Fruit fly (Drosophila melanogaster): ENCODE measurements around the gene CG13102.
A peak's percentile ranks its signal among the peaks of the same experiment; 100 is the strongest.

CG13102 gene

DNA sequence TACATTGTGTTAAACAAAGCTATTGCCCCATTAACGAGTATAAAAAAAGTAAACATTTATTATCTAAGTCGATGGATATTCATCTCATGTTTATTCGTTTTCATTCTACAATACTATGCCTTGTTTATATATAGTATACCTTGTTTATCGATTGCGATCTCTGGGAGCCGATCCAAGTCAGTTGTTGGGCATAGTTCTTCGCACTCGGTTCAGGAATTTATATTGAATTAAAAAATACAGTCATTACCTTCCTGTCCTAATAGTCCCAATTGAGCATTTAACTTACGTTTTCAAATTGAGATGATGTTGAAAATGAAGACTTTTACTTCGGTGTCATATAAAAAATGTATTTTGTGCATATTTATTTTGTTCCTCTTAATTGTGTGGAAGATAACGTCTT, 47.3 kb upstream of the CG13102 start, which contains the start of gene CG32984:
Gene CG32984, plus strand, starts transcription at position 301 of the 400 bp plus-strand sequence.
- no peak for TF ChIP-seq cad (GFP tag; optimal IDR thresholded peaks at IDR 0.05)
- TF ChIP-seq lab (GFP tag; optimal IDR thresholded peaks at IDR 0.05) = no peak
- no peak for TF ChIP-seq CG3838 (GFP tag; optimal IDR thresholded peaks at IDR 0.05)
- TF ChIP-seq slou (GFP tag; optimal IDR thresholded peaks at IDR 0.05) = no peak
- no peak for TF ChIP-seq dm (GFP tag; optimal IDR thresholded peaks at IDR 0.05)
- no peak for TF ChIP-seq salm (tag; optimal IDR thresholded peaks at IDR 0.05)

DNA sequence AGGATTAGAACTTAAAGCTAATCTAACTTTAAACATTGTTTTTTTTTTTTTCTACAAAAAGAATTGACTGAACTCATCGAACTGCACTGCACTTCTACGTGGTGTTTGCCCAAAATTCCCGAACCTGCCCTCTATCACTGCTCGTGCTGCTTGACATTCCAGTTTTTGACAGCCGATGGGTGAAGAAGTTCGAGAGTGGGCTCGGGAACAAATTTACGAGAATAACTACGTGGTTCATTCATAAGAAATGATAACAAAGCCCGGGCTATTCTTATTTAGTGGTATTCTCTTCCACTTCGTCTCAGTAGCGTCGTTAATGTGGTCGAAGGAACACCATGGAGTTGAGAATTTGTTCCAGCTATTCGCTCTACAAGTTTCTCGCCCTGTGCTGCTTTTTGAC, 44.8 kb upstream of the CG13102 start, which contains the start of gene CG18088:
Gene CG18088, plus strand, starts transcription at position 301 of the 400 bp plus-strand sequence.
- TF ChIP-seq Deaf1 (tag; optimal IDR thresholded peaks at IDR 0.05) (peak; percentile 45), slp2 (GFP tag; optimal IDR thresholded peaks at IDR 0.05) (no peak)

DNA sequence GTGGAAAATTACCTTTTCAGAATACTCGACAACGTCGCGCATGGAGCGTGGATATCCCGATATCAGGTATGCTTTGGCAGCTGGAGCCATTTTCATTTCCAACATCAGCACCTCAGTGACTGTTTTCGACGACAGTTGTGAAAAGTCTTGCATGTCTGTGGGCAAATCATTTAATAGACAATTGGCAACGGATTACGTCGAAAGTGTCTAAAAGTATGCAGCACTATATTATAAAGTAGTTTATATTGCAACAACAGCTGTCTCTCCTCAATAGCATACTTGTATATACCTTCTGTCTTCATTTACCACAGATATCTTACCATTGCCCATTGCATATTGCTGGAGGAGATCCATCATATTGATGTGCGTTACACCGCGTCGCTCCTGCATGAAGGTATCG, 39.1 kb upstream of the CG13102 start:
- TF ChIP-seq CTCF (GFP tag; optimal IDR thresholded peaks at IDR 0.05) = no peak
- peak; percentile 70 for TF ChIP-seq CG8290 (GFP tag; optimal IDR thresholded peaks at IDR 0.05)
- TF ChIP-seq CG8290 (tag; optimal IDR thresholded peaks at IDR 0.05) = peak in 1 of 2 experiments; percentile 38
- peak; percentile 100 for TF ChIP-seq CG17612 (GFP tag; IDR thresholded peaks at IDR 0.05)
- TF ChIP-seq sens-2 (GFP tag; IDR thresholded peaks at IDR 0.05) = no peak

DNA sequence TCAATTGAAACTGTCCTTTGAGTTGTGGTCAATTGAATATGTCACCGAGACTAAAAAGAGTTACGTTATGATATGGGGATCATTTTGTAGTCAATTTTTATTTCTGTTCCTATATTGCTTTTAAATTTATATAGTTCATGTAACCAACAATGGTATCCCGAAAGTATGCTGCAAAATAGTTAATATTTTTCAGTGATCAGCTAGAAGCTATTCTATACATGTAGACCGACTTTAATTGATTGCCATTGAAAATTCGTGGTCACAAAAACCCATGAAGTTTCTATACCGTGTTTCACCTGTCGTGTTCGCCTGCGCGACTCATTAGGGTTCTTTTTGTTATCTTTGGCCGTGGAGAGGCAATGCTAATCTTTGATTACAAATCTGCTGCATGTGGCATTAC, 37.5 kb upstream of the CG13102 start:
- TF ChIP-seq chm (GFP tag; IDR thresholded peaks at IDR 0.05) (no peak), Max (GFP tag; optimal IDR thresholded peaks at IDR 0.05) (no peak), ase (GFP tag; IDR thresholded peaks at IDR 0.05) (no peak), Fer3 (tag; optimal IDR thresholded peaks at IDR 0.05) (no peak), bsh (GFP tag; optimal IDR thresholded peaks at IDR 0.05) (no peak), CG15601 (tag; optimal IDR thresholded peaks at IDR 0.05) (peak; percentile 5), gfzf (GFP tag; optimal IDR thresholded peaks at IDR 0.05) (no peak), CG2199 (GFP tag; IDR thresholded peaks at IDR 0.05) (peak; percentile 93), sug (tag; optimal IDR thresholded peaks at IDR 0.05) (peak; percentile 2), Kr (GFP tag; optimal IDR thresholded peaks at IDR 0.05) (no peak)

DNA sequence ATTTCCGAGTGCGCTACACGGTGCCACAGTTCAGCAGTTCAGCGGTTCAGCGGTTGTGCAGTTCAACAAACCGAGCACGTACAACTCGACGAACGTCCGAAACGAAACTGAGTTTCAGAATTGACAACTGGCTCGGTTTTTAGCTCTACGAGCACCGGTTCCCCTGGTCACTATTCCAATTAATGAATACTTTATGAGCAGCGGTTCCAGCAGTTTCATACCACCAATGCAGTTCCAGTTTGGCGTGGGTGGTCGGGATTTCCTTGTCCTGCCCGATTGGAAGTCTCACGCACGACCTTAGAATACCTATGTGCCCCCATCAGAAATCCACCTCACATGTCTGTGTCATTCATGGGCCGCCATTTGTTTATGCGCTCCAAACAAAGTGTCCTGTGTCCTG, 36.7 kb upstream of the CG13102 start, which contains the start of gene CG9541:
Gene CG9541, minus strand, starts transcription at position 101 of the 400 bp plus-strand sequence.
- TF ChIP-seq danr (GFP tag; IDR thresholded peaks at IDR 0.05) (no peak), sim (GFP tag; IDR thresholded peaks at IDR 0.05) (no peak), D (optimal IDR thresholded peaks at IDR 0.05) (no peak), D (GFP tag; optimal IDR thresholded peaks at IDR 0.05) (no peak), Hr78 (GFP tag; optimal IDR thresholded peaks at IDR 0.05) (peak in 1 of 2 experiments; percentile 8), dysf (GFP tag; IDR thresholded peaks at IDR 0.05) (peak; percentile 5; the same call in 1 of the 3 replicates), exex (tag; optimal IDR thresholded peaks at IDR 0.05) (no peak), Med (GFP tag) (peak; percentile 7), nmo (GFP tag; optimal IDR thresholded peaks at IDR 0.05) (no peak), Ets65A (GFP tag) (peak; percentile 76), tna (GFP tag; IDR thresholded peaks at IDR 0.05; ENCODE audit: partially characterized antibody) (0 out of 2 replicates have a peak, but pooled peaks have one; percentile 19), Atf3 (GFP tag; optimal IDR thresholded peaks at IDR 0.05) (no peak), lbe (GFP tag; optimal IDR thresholded peaks at IDR 0.05) (no peak), CHES-1-like (GFP tag; optimal IDR thresholded peaks at IDR 0.05) (no peak), CG2199 (GFP tag; IDR thresholded peaks at IDR 0.05) (no peak), CG6813 (GFP tag; optimal IDR thresholded peaks at IDR 0.05) (no peak)
